Fruit fly (Drosophila melanogaster): Measurements from ENCODE around the gene DopEcR.

DNA sequence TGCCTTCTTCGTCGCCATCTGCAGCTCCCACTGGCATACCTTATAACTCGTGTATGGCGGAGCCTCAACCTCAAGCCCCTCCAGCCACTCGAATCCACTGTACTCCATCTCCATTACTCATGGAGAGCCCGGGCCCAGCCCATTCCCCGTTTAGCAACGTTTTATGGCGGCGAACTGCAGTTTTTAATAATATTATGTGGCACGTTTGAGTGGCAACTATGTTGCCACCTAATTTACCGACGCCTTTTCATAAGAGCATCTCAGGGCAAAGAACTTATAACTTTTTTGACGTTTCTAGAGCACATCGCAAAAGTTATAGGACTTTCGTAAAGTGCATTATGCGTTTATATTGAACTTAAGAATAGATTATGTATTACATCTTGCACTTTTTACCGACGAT, 28.2 kb downstream of the DopEcR start:
- TF ChIP-seq usp (GFP tag; optimal IDR thresholded peaks at IDR 0.05), result no peak
- TF ChIP-seq CG8478 (optimal IDR thresholded peaks at IDR 0.05), result no peak
- no peak for TF ChIP-seq psq (optimal IDR thresholded peaks at IDR 0.05)
- no peak for TF ChIP-seq Dll (optimal IDR thresholded peaks at IDR 0.05)
- TF ChIP-seq pan (optimal IDR thresholded peaks at IDR 0.05), result no peak
- no peak for TF ChIP-seq EcR (GFP tag; optimal IDR thresholded peaks at IDR 0.05)
